Worm (Caenorhabditis elegans): Measurements from ENCODE around the gene F56H9.8.

Gene F56H9.8

DNA sequence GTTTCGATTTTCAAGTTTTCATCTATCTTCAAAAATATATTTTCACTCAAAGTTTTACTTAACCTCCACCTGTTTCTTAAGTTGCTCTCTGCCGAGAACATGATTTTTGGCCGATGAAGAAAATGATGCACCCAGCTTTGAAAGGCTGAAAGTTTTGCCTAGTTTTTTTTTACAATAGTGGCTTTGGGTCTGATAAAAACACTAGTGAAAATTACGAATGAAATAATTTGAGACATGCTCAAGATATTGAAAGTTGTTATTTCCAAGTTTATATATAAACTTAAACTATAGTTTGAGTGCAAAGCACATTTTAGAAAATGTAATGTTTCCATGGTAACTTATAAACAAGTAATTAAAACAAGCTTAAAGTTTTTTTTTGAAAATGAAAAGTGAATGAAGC is 4.6 kb downstream of the F56H9.8 start, which contains the start of gene gpa-9:
Gene gpa-9, minus strand, starts transcription at position 101 of the 400 bp plus-strand sequence.
- TF ChIP-seq hlh-30 (tag; optimal IDR thresholded peaks at IDR 0.05; ENCODE audit: insufficient read depth), result no peak

DNA sequence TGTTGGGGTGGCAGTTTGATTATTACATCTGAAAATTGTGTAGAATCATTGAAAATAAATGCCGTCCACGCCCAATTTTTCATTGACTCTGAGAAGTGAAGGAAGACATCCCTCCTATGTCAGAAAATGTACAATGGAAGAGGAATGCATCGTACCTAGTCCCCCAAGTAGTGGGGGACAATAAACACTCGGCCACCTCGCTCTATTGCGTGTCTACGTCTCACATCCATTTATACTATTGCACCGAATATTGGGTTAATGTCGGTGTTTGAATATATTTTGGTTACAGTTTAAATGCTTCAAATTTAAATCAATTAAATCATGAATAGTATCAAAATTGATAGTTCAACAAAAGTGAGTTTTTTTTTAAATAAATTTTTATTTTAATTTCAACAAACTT is 5.0 kb downstream of the F56H9.8 start, which contains the start of gene lin-25:
Gene lin-25, plus strand, starts transcription at position 290 of the 400 bp plus-strand sequence.
- peak; percentile 50 for TF ChIP-seq unc-42 (tag; optimal IDR thresholded peaks at IDR 0.05)
- TF ChIP-seq hlh-15 (tag; optimal IDR thresholded peaks at IDR 0.05), result no peak
- TF ChIP-seq nfya-1 (tag; optimal IDR thresholded peaks at IDR 0.05), result peak; percentile 6
- TF ChIP-seq Y22D7AL.16 (tag; optimal IDR thresholded peaks at IDR 0.05), result no peak
- no peak for TF ChIP-seq odd-2 (tag; optimal IDR thresholded peaks at IDR 0.05)
- peak; percentile 57 for TF ChIP-seq ceh-2 (tag; optimal IDR thresholded peaks at IDR 0.05)
- peak; percentile 67 for TF ChIP-seq ceh-31 (tag; optimal IDR thresholded peaks at IDR 0.05)
- no peak for TF ChIP-seq ceh-9 (tag; optimal IDR thresholded peaks at IDR 0.05)
- no peak for TF ChIP-seq T23F11.4 (GFP tag; optimal IDR thresholded peaks at IDR 0.05)
- TF ChIP-seq tbx-2 (tag; optimal IDR thresholded peaks at IDR 0.05), result peak; percentile 43
- peak; percentile 41 for TF ChIP-seq ets-4 (tag; optimal IDR thresholded peaks at IDR 0.05)

DNA sequence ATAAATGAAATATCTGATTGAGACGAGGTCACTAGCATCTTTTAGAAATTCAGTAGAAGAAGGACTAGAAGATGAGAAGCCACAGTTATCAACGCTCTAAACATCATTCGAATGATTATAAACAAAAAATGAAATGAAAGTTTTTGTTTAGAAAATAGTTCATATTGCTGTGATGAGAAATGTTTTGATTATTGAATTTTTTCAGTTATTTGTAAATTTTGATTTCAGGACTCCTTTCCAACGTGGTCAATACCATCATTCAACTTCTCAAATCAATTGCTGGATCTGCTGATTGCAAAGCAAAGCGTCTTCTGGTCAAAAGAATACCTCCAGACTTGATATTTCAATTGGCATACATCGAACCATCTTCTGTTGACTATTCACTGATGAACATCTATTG is 13.5 kb downstream of the F56H9.8 start, which contains the start of gene W05B10.6:
Gene W05B10.6, minus strand, starts transcription at position 101 of the 400 bp plus-strand sequence.
- TF ChIP-seq F13H6.1 (tag; optimal IDR thresholded peaks at IDR 0.05) (no peak), mec-3 (tag; optimal IDR thresholded peaks at IDR 0.05; ENCODE audit: borderline replicate concordance) (no peak), tbx-2 (tag; optimal IDR thresholded peaks at IDR 0.05) (no peak)

DNA sequence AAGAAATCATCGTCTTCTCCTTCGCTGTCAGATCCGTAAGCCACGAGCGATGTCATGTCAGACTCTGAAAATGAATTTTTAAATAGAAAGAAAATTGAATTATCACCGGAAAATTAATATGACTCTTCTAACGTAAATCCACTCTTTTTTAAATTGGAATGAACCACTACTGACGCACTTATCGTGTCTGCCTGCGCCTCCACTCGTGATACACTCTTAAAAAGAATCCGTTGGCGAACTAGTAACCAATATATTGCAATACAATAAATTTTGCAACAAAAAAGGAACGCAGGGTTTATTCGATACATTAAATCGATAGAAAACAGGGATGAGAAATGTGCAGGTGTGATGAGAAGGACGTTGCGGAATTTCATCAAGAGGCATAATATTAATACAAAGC is 14.8 kb downstream of the F56H9.8 start, which contains the start of gene ccch-3:
Gene ccch-3, minus strand, starts transcription at position 262 of the 400 bp plus-strand sequence.
- TF ChIP-seq unc-42 (tag; optimal IDR thresholded peaks at IDR 0.05) (peak; percentile 83), hlh-8 (tag; optimal IDR thresholded peaks at IDR 0.05) (no peak), C08G9.2 (tag; optimal IDR thresholded peaks at IDR 0.05) (no peak), ceh-31 (tag; optimal IDR thresholded peaks at IDR 0.05) (peak; percentile 14), ztf-16 (tag; optimal IDR thresholded peaks at IDR 0.05) (peak; percentile 4), unc-55 (GFP tag; optimal IDR thresholded peaks at IDR 0.05) (no peak), syd-9 (tag; optimal IDR thresholded peaks at IDR 0.05) (no peak), npax-4 (tag; optimal IDR thresholded peaks at IDR 0.05) (no peak), hlh-30 (tag; optimal IDR thresholded peaks at IDR 0.05; ENCODE audit: insufficient read depth) (peak; percentile 37)

DNA sequence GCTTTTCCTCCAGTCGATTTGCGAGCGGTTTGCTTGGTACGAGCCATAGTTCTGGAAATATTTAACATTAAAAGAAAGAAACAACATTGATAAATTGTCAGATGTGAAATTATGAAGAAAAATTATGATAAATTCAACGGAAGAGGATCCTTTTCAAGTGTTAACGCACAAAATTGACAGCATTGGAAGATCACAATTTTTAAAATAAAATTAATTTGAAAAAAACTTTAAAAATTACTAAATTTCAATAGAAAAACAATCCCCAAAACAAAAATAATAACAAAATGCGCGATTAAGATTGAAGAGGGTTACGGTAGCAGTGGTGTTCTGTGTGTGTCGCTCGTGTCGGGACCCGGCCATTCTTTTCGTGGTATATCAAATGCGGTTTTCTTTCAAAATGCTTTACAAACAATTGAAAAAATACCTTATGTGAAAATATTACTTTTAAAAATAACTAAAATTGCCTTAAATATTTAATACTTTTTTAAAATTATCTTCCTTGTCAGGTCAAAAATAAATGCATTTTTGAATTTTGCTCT is 15.7 kb downstream of the F56H9.8 start, which contains the start of gene his-74:
Gene his-74, minus strand, starts transcription at position 51 of the 539 bp plus-strand sequence.
- TF ChIP-seq mec-3 (tag; optimal IDR thresholded peaks at IDR 0.05; ENCODE audit: borderline replicate concordance) (no peak), hlh-30 (tag; optimal IDR thresholded peaks at IDR 0.05; ENCODE audit: insufficient read depth) (no peak), eyg-1 (tag; optimal IDR thresholded peaks at IDR 0.05) (no peak), elt-4 (tag; optimal IDR thresholded peaks at IDR 0.05) (no peak), ets-4 (tag; optimal IDR thresholded peaks at IDR 0.05) (no peak), pag-3 (tag; optimal IDR thresholded peaks at IDR 0.05; ENCODE audit: borderline replicate concordance) (no peak), ref-2 (tag; optimal IDR thresholded peaks at IDR 0.05) (no peak), unc-42 (tag; optimal IDR thresholded peaks at IDR 0.05) (no peak), dmd-4 (tag; optimal IDR thresholded peaks at IDR 0.05; ENCODE audit: borderline replicate concordance) (no peak), sox-4 (tag; optimal IDR thresholded peaks at IDR 0.05) (no peak), npax-4 (tag; optimal IDR thresholded peaks at IDR 0.05) (no peak), unc-55 (GFP tag; optimal IDR thresholded peaks at IDR 0.05) (no peak), K02D7.2 (tag; optimal IDR thresholded peaks at IDR 0.05) (no peak), ceh-14 (tag; optimal IDR thresholded peaks at IDR 0.05) (no peak), zip-5 (tag; optimal IDR thresholded peaks at IDR 0.05) (no peak), ceh-9 (tag; optimal IDR thresholded peaks at IDR 0.05) (no peak), ceh-2 (tag; optimal IDR thresholded peaks at IDR 0.05) (no peak)

DNA sequence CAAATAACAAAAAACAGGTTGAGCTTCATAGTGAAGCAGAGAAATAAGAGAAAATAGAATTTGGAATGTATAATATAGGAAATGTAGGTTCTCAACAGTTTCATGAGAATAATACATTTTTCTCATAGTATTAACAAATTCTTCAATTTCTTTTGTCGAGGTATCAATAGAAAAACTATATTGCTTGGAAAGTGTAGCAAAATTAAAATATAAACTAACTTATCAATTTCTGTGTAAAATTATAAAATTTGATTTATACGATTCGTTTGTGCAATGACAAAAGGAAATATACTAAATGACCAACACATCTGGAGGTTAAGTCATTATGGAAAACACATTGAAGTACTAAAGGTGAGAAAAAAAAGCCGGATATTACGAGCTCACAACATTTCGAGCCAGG is 17.0 kb downstream of the F56H9.8 start, which contains the start of gene W05B10.3:
Gene W05B10.3, minus strand, starts transcription at position 101 of the 400 bp plus-strand sequence.
- TF ChIP-seq pha-4 (tag; optimal IDR thresholded peaks at IDR 0.05) (no peak), tbx-2 (tag; optimal IDR thresholded peaks at IDR 0.05) (no peak), ceh-45 (GFP tag; IDR thresholded peaks at IDR 0.05) (no peak), ets-4 (tag; optimal IDR thresholded peaks at IDR 0.05) (no peak), ceh-14 (tag; optimal IDR thresholded peaks at IDR 0.05) (no peak), gmeb-2 (tag; optimal IDR thresholded peaks at IDR 0.05) (no peak), eyg-1 (tag; optimal IDR thresholded peaks at IDR 0.05) (no peak), ceh-6 (GFP tag; optimal IDR thresholded peaks at IDR 0.05) (no peak), nhr-232 (tag; optimal IDR thresholded peaks at IDR 0.05) (no peak), zip-5 (tag; optimal IDR thresholded peaks at IDR 0.05) (no peak), lin-11 (tag; optimal IDR thresholded peaks at IDR 0.05) (no peak), sox-2 (GFP tag; IDR thresholded peaks at IDR 0.05) (no peak), hlh-8 (tag; optimal IDR thresholded peaks at IDR 0.05) (no peak), ceh-34 (tag; optimal IDR thresholded peaks at IDR 0.05) (no peak), elt-2 (tag; optimal IDR thresholded peaks at IDR 0.05) (no peak)
